Fruit fly (Drosophila melanogaster) whole organism, embryonic: ENCODE results near the gene H.
A peak's percentile ranks its signal among the peaks of the same experiment; 100 is the strongest.

Source experiments
- Adf1 ChIP-seq: fragments of 200-800 bp; sonication (Bioruptor generic); IDR thresholded peaks from 2 replicates; pipeline ENCODE4 v1.3.6; 2022; ENCODE audit warnings: missing biosample characterization, missing genetic modification characterization
- Antp ChIP-seq: fragments of 200-800 bp; sonication (Bioruptor generic); optimal IDR thresholded peaks from 3 replicates; lab custom pipeline; 2016; ENCODE audit warnings: missing biosample characterization, missing genetic modification characterization
- Atf6 ChIP-seq: fragments of 200-800 bp; sonication (Bioruptor generic); IDR thresholded peaks from 2 replicates; pipeline ENCODE4 v1.3.6; 2022; ENCODE audit warnings: missing biosample characterization, missing genetic modification characterization
- CG11456 ChIP-seq: fragments of 200-800 bp; sonication (Bioruptor generic); IDR thresholded peaks from 3 replicates; pipeline ENCODE4 v1.3.6; 2022; ENCODE audit warnings: missing biosample characterization, missing genetic modification characterization
- CG12155 ChIP-seq: fragments of 200-800 bp; sonication (Bioruptor generic); optimal IDR thresholded peaks from 3 replicates; lab custom pipeline; 2016; ENCODE audit warnings: missing biosample characterization, missing genetic modification characterization
- CG12391 ChIP-seq: fragments of 200-800 bp; sonication (Bioruptor generic); optimal IDR thresholded peaks from 3 replicates; lab custom pipeline; 2018; ENCODE audit warnings: missing biosample characterization, mild to moderate bottlenecking, missing genetic modification characterization, moderate library complexity
- CG14050 ChIP-seq: fragments of 200-800 bp; sonication (Bioruptor generic); IDR thresholded peaks from 3 replicates; pipeline ENCODE4 v1.3.6; 2022; ENCODE audit warnings: missing biosample characterization, missing genetic modification characterization
- CG14710 ChIP-seq: fragments of 200-800 bp; sonication (Bioruptor generic); optimal IDR thresholded peaks from 3 replicates; lab custom pipeline; 2019; ENCODE audit warnings: missing biosample characterization, mild to moderate bottlenecking, missing genetic modification characterization, moderate library complexity
- CG1602 ChIP-seq: fragments of 200-800 bp; sonication (Bioruptor generic); optimal IDR thresholded peaks from 3 replicates; lab custom pipeline; 2016; ENCODE audit warnings: missing biosample characterization, missing genetic modification characterization
- CG1603 ChIP-seq: fragments of 200-800 bp; sonication (Bioruptor generic); optimal IDR thresholded peaks from 2 replicates; lab custom pipeline; 2019; ENCODE audit warnings: missing biosample characterization, mild to moderate bottlenecking, missing genetic modification characterization, moderate library complexity
- CG17361 ChIP-seq: fragments of 200-800 bp; sonication (Bioruptor generic); IDR thresholded peaks from 3 replicates; pipeline ENCODE4 v1.3.6; 2022; ENCODE audit warnings: missing biosample characterization, missing genetic modification characterization
- CG18011 ChIP-seq: fragments of 200-800 bp; sonication (Bioruptor generic); optimal IDR thresholded peaks from 2 replicates; lab custom pipeline; 2017; ENCODE audit warnings: missing biosample characterization, missing genetic modification characterization, mild to moderate bottlenecking, moderate library complexity, missing genotype
- CG31365 ChIP-seq: fragments of 200-800 bp; sonication (Bioruptor generic); optimal IDR thresholded peaks from 2 replicates; lab custom pipeline; 2018; ENCODE audit warnings: missing biosample characterization, mild to moderate bottlenecking, missing genetic modification characterization
- CG31441 ChIP-seq: fragments of 200-800 bp; sonication (Bioruptor generic); IDR thresholded peaks from 2 replicates; pipeline ENCODE4 v1.3.6; 2022; ENCODE audit warnings: missing biosample characterization, missing genetic modification characterization
- CG3281 ChIP-seq: fragments of 200-800 bp; sonication (Bioruptor generic); optimal IDR thresholded peaks from 3 replicates; lab custom pipeline; 2017; ENCODE audit warnings: missing biosample characterization, mild to moderate bottlenecking, missing genetic modification characterization
- CG33213 ChIP-seq: fragments of 200-800 bp; sonication (Bioruptor generic); optimal IDR thresholded peaks from 3 replicates; lab custom pipeline; 2016; ENCODE audit warnings: missing biosample characterization, missing genetic modification characterization
- CG4730 ChIP-seq: fragments of 200-800 bp; sonication (Bioruptor generic); IDR thresholded peaks from 2 replicates; pipeline ENCODE4 v1.3.6; 2022; ENCODE audit warnings: missing biosample characterization, missing genetic modification characterization
- CG5245 ChIP-seq: fragments of 200-800 bp; sonication (Bioruptor generic); optimal IDR thresholded peaks from 3 replicates; lab custom pipeline; 2016; ENCODE audit warnings: missing biosample characterization, missing genetic modification characterization
- CG6272 ChIP-seq: fragments of 200-800 bp; sonication (Bioruptor generic); IDR thresholded peaks from 2 replicates; pipeline ENCODE4 v1.3.6; 2022; ENCODE audit warnings: missing biosample characterization, missing genetic modification characterization
- CG7963 ChIP-seq: fragments of 200-800 bp; sonication (Bioruptor generic); IDR thresholded peaks from 3 replicates; pipeline ENCODE4 v1.3.6; 2022; ENCODE audit warnings: missing biosample characterization, missing genetic modification characterization; ENCODE audit not compliant: partially characterized antibody
- CG8281 ChIP-seq: fragments of 200-800 bp; sonication (Bioruptor generic); optimal IDR thresholded peaks from 2 replicates; lab custom pipeline; 2018; ENCODE audit warnings: missing biosample characterization, mild to moderate bottlenecking, missing genetic modification characterization, moderate library complexity
- CG9727 ChIP-seq: fragments of 200-800 bp; sonication (Bioruptor generic); optimal IDR thresholded peaks from 3 replicates; lab custom pipeline; 2017; ENCODE audit warnings: missing biosample characterization, mild to moderate bottlenecking, missing genetic modification characterization
- CG9876 ChIP-seq: fragments of 200-800 bp; sonication (Bioruptor generic); optimal IDR thresholded peaks from 2 replicates; lab custom pipeline; 2016; ENCODE audit warnings: missing biosample characterization, missing genetic modification characterization
- Drgx ChIP-seq: fragments of 200-800 bp; sonication (Bioruptor generic); IDR thresholded peaks from 2 replicates; pipeline ENCODE4 v1.3.6; 2022; ENCODE audit warnings: missing biosample characterization, missing genetic modification characterization
- Elba2 ChIP-seq: fragments of 200-800 bp; sonication (Bioruptor generic); optimal IDR thresholded peaks from 3 replicates; lab custom pipeline; 2016; ENCODE audit warnings: missing biosample characterization, missing genetic modification characterization
- HLH4C ChIP-seq: fragments of 200-800 bp; sonication (Bioruptor generic); IDR thresholded peaks from 3 replicates; pipeline ENCODE4 v1.3.6; 2022; ENCODE audit warnings: missing biosample characterization, missing genetic modification characterization; ENCODE audit not compliant: partially characterized antibody
- HLH54F ChIP-seq: fragments of 200-800 bp; sonication (Bioruptor generic); optimal IDR thresholded peaks from 3 replicates; lab custom pipeline; 2016; ENCODE audit warnings: missing biosample characterization, missing genetic modification characterization
- Hr39 ChIP-seq: fragments of >200 bp; optimal IDR thresholded peaks from 2 replicates; lab custom pipeline; 2017
- Hr78 ChIP-seq, 2 experiments: fragments of 200-800 bp in 1 of 2; fragments of >200 bp in 1 of 2; sonication (Bioruptor generic) in 1 of 2; optimal IDR thresholded peaks; 2 replicates each; lab custom pipeline; 2017 to 2019; ENCODE audit warnings: missing biosample characterization in 2 of 2, missing genetic modification characterization in 2 of 2, mild to moderate bottlenecking in 1 of 2, moderate library complexity in 1 of 2
- Neu2 ChIP-seq: fragments of 200-800 bp; sonication (Bioruptor generic); optimal IDR thresholded peaks from 3 replicates; lab custom pipeline; 2016; ENCODE audit warnings: missing biosample characterization, missing genetic modification characterization, borderline replicate concordance
- Pdp1 ChIP-seq, 2 experiments: fragments of 200-800 bp; sonication (Bioruptor generic); optimal IDR thresholded peaks; 3 replicates each; lab custom pipeline; 2016; ENCODE audit warnings: missing biosample characterization in 2 of 2, missing genetic modification characterization in 2 of 2, mild to moderate bottlenecking in 1 of 2, moderate library complexity in 1 of 2
- Stat92E ChIP-seq, 3 experiments: fragments of >200 bp in 2 of 3; fragments of 200-800 bp in 1 of 3; sonication (Bioruptor generic) in 1 of 3; optimal IDR thresholded peaks; 2 replicates each; lab custom pipeline; 2017 to 2019; ENCODE audit warnings: missing biosample characterization in 3 of 3, missing genetic modification characterization in 3 of 3, mild to moderate bottlenecking in 1 of 3, moderate library complexity in 1 of 3
- Trl ChIP-seq, 3 experiments: fragments of >200 bp in 2 of 3; fragments of 200-800 bp in 1 of 3; sonication (Bioruptor generic) in 1 of 3; optimal IDR thresholded peaks; 2 replicates in 1 of 3; 3 replicates in 2 of 3; lab custom pipeline; 2016 to 2017; ENCODE audit warnings: missing biosample characterization in 1 of 3, missing genetic modification characterization in 1 of 3
- aop ChIP-seq: fragments of 200-800 bp; sonication (Bioruptor generic); IDR thresholded peaks from 2 replicates; pipeline ENCODE4 v1.3.6; 2022; ENCODE audit warnings: missing biosample characterization, missing genetic modification characterization
- cato ChIP-seq: fragments of 200-800 bp; sonication (Bioruptor generic); optimal IDR thresholded peaks from 2 replicates; lab custom pipeline; 2016; ENCODE audit warnings: missing biosample characterization, missing genetic modification characterization, borderline replicate concordance
- fu2 ChIP-seq: fragments of 200-800 bp; sonication (Bioruptor generic); optimal IDR thresholded peaks from 2 replicates; lab custom pipeline; 2016; ENCODE audit warnings: missing biosample characterization, missing genetic modification characterization
- kah ChIP-seq: fragments of 200-800 bp; sonication (Bioruptor generic); optimal IDR thresholded peaks from 2 replicates; lab custom pipeline; 2018; ENCODE audit warnings: missing biosample characterization, mild to moderate bottlenecking, missing genetic modification characterization
- lab ChIP-seq: fragments of 200-800 bp; sonication (Bioruptor generic); optimal IDR thresholded peaks from 3 replicates; lab custom pipeline; 2017; ENCODE audit warnings: missing biosample characterization, missing genetic modification characterization, mild to moderate bottlenecking, moderate library complexity, missing genetic modification reagents
- nau ChIP-seq: fragments of 200-800 bp; sonication (Bioruptor generic); optimal IDR thresholded peaks from 3 replicates; lab custom pipeline; 2017; ENCODE audit warnings: missing biosample characterization, mild to moderate bottlenecking, missing genetic modification characterization, missing genetic modification reagents
- org-1 ChIP-seq: fragments of 200-800 bp; sonication (Bioruptor generic); optimal IDR thresholded peaks from 2 replicates; lab custom pipeline; 2017; ENCODE audit warnings: missing biosample characterization, missing genetic modification characterization
- sc ChIP-seq, 3 experiments: fragments of >200 bp in 2 of 3; fragments of 200-800 bp in 1 of 3; sonication (Bioruptor generic) in 1 of 3; optimal IDR thresholded peaks; 2 replicates in 2 of 3; 3 replicates in 1 of 3; lab custom pipeline; 2017; ENCODE audit warnings: mild to moderate bottlenecking in 1 of 3, missing biosample characterization in 1 of 3, missing genetic modification characterization in 1 of 3, missing genetic modification reagents in 1 of 3
- sqz ChIP-seq: fragments of 200-800 bp; sonication (Bioruptor generic); optimal IDR thresholded peaks from 3 replicates; lab custom pipeline; 2018; ENCODE audit warnings: missing biosample characterization, mild to moderate bottlenecking, missing genetic modification characterization
- ssp ChIP-seq: fragments of 200-800 bp; sonication (Bioruptor generic); IDR thresholded peaks from 2 replicates; pipeline ENCODE4 v1.3.6; 2022; ENCODE audit warnings: missing biosample characterization, missing genetic modification characterization
- trh ChIP-seq: fragments of 200-800 bp; sonication (Bioruptor generic); optimal IDR thresholded peaks from 2 replicates; lab custom pipeline; 2016; ENCODE audit warnings: missing biosample characterization, missing genetic modification characterization
- twi ChIP-seq: fragments of 200-800 bp; optimal IDR thresholded peaks from 2 replicates; lab custom pipeline; 2019; ENCODE audit warnings: missing biosample characterization, mild to moderate bottlenecking, missing genetic modification characterization, moderate library complexity
- wek ChIP-seq: fragments of 200-800 bp; sonication (Bioruptor generic); optimal IDR thresholded peaks from 3 replicates; lab custom pipeline; 2018; ENCODE audit warnings: missing biosample characterization, mild to moderate bottlenecking, missing genetic modification characterization, moderate library complexity
- yki ChIP-seq: fragments of >200 bp; optimal IDR thresholded peaks from 3 replicates; lab custom pipeline; 2018
- zen ChIP-seq: fragments of 200-800 bp; sonication (Bioruptor generic); optimal IDR thresholded peaks from 3 replicates; lab custom pipeline; 2018; ENCODE audit warnings: missing biosample characterization, mild to moderate bottlenecking, missing genetic modification characterization, moderate library complexity
- zfh2 ChIP-seq: fragments of 200-800 bp; sonication (Bioruptor generic); optimal IDR thresholded peaks from 2 replicates; lab custom pipeline; 2016; ENCODE audit warnings: missing biosample characterization, missing genetic modification characterization

Gene H

DNA sequence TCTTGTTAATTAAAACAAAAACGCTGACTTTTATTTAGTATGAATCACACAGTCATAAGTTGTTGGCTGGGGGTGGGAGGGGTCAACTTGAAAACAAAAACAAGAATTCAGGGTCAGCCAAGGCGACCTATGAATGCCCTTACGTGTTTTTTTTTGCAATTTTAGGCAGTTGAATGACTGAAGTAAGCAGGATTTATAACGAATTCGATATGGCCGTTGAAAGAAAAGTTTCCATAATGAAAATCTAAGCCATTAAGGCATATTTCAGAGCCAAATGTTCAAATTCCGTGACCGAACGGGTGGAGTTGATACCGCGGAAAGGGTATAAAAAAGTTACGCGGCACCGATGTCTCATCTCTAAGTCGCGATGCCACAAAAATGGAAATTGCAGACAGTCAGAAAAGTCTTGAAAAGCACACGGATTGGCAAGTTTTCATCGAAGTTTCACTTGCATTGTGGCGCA is 12.3 kb downstream of the H start (continued):
- no peak for TF ChIP-seq CG14050 (GFP tag; lab: Robert Waterston, UW)
- no peak for TF ChIP-seq Elba2 (GFP tag; lab: Kevin White, UChicago)
- TF ChIP-seq CG18011 = peak; percentile 16
- peak; percentile 32 for TF ChIP-seq cato (GFP tag; lab: Kevin White, UChicago)
- no peak for TF ChIP-seq zen (tag; lab: Kevin White, UChicago)
- TF ChIP-seq Adf1 (GFP tag; lab: Robert Waterston, UW) = peak; percentile 23
- no peak for TF ChIP-seq CG12391 (tag; lab: Kevin White, UChicago)
- TF ChIP-seq wek = no peak
- no peak for TF ChIP-seq lab
- TF ChIP-seq Drgx (GFP tag; lab: Robert Waterston, UW) = peak; percentile 64
- peak; percentile 66 for TF ChIP-seq CG5245 (GFP tag; lab: Kevin White, UChicago)
- no peak for TF ChIP-seq CG14710 (tag; lab: Kevin White, UChicago)
- TF ChIP-seq CG1603 (tag; lab: Kevin White, UChicago) = no peak
- TF ChIP-seq CG9876 (GFP tag; lab: Kevin White, UChicago) = peak; percentile 39
- peak; percentile 73 for TF ChIP-seq HLH54F
- TF ChIP-seq CG9727 (GFP tag; lab: Kevin White, UChicago) = no peak
- TF ChIP-seq zfh2 (GFP tag; lab: Kevin White, UChicago) = peak; percentile 73
- no peak for TF ChIP-seq Trl (optimal IDR thresholded peaks at IDR 0.05; lab: Kevin White, UChicago)
- TF ChIP-seq Trl (GFP tag; optimal IDR thresholded peaks at IDR 0.05; lab: Kevin White, UChicago) = peak; percentile 66
- no peak for TF ChIP-seq HLH4C (GFP tag; lab: Robert Waterston, UW)
- TF ChIP-seq sqz (GFP tag; lab: Kevin White, UChicago) = no peak
- TF ChIP-seq Pdp1 (GFP tag; optimal IDR thresholded peaks at IDR 0.05; lab: Kevin White, UChicago) = peak; percentile 75 to 90
- TF ChIP-seq twi = no peak
- TF ChIP-seq CG8281 (tag; lab: Kevin White, UChicago) = no peak
- TF ChIP-seq CG3281 = no peak
- peak; percentile 64 for TF ChIP-seq CG12155 (GFP tag; lab: Kevin White, UChicago)
- TF ChIP-seq Hr78 (GFP tag; optimal IDR thresholded peaks at IDR 0.05; lab: Kevin White, UChicago) = peak in 1 of 2 experiments; percentile 93
- peak; percentile 67 for TF ChIP-seq fu2 (GFP tag; lab: Kevin White, UChicago)
- TF ChIP-seq Stat92E (GFP tag; optimal IDR thresholded peaks at IDR 0.05; lab: Kevin White, UChicago) = peak in 1 of 3 experiments; percentile 10
- 0 out of 2 replicates have a peak, but pooled peaks have one; percentile 9 for TF ChIP-seq ssp (GFP tag; lab: Robert Waterston, UW)
- no peak for TF ChIP-seq CG7963
- no peak for TF ChIP-seq org-1 (GFP tag; lab: Kevin White, UChicago)
- TF ChIP-seq CG1602 (GFP tag; lab: Kevin White, UChicago) = peak; percentile 59
- TF ChIP-seq CG4730 (GFP tag; lab: Robert Waterston, UW) = peak; percentile 64
- TF ChIP-seq nau (GFP tag; lab: Kevin White, UChicago) = no peak
- TF ChIP-seq aop (GFP tag; lab: Robert Waterston, UW) = no peak
- TF ChIP-seq kah (GFP tag; lab: Kevin White, UChicago) = no peak
- TF ChIP-seq CG31441 (GFP tag; lab: Robert Waterston, UW) = no peak
- peak; percentile 33 for TF ChIP-seq trh (GFP tag; lab: Kevin White, UChicago)
- TF ChIP-seq CG31365 (tag; lab: Kevin White, UChicago) = no peak
- no peak for TF ChIP-seq CG17361 (GFP tag; lab: Robert Waterston, UW)
- TF ChIP-seq Antp (GFP tag; lab: Kevin White, UChicago) = peak; percentile 84
- TF ChIP-seq yki (lab: Kevin White, UChicago) = no peak
- peak; percentile 33 for TF ChIP-seq CG33213 (GFP tag; lab: Kevin White, UChicago)
- TF ChIP-seq Hr39 (lab: Kevin White, UChicago) = no peak
- TF ChIP-seq Atf6 (GFP tag; lab: Robert Waterston, UW) = peak; percentile 75; the same call in 1 of the 2 replicates
- peak; percentile 23; the same call in 1 of the 2 replicates for TF ChIP-seq CG6272 (GFP tag; lab: Robert Waterston, UW)
- TF ChIP-seq sc (optimal IDR thresholded peaks at IDR 0.05; lab: Kevin White, UChicago) = no peak
- TF ChIP-seq sc (GFP tag; optimal IDR thresholded peaks at IDR 0.05; lab: Kevin White, UChicago) = no peak
- peak; percentile 54; the same call in 1 of the 3 replicates for TF ChIP-seq CG11456 (GFP tag; lab: Robert Waterston, UW)
- no peak for TF ChIP-seq Neu2
